Worm (Caenorhabditis elegans): Measurements from ENCODE around the gene pqn-87.

Gene pqn-87

ce11 chrII:12224916-12225406, at the start of gene pqn-87, which contains the start of gene rsr-2:
Gene pqn-87, minus strand, starts transcription at chrII:12225086.
Gene rsr-2, plus strand, starts transcription at chrII:12225356.
- no peak for TF ChIP-seq lin-13 (GFP tag; optimal IDR thresholded peaks at IDR 0.05)
- no peak for TF ChIP-seq elt-1 (tag; optimal IDR thresholded peaks at IDR 0.05)
- peak; percentile 65 for TF ChIP-seq unc-55 (GFP tag; optimal IDR thresholded peaks at IDR 0.05)
- peak; percentile 44 for TF ChIP-seq C34F6.9 (tag; optimal IDR thresholded peaks at IDR 0.05)
- TF ChIP-seq lsy-2 (tag; optimal IDR thresholded peaks at IDR 0.05), result peak in 1 of 2 experiments; percentile 55
- TF ChIP-seq nhr-129 (tag; optimal IDR thresholded peaks at IDR 0.05), result peak; percentile 23
- peak; percentile 18 for TF ChIP-seq fos-1 (tag; optimal IDR thresholded peaks at IDR 0.05)
- no peak for TF ChIP-seq gmeb-1 (tag; optimal IDR thresholded peaks at IDR 0.05)

- TF ChIP-seq lsy-2 (tag; optimal IDR thresholded peaks at IDR 0.05), result peak in 1 of 2 experiments; percentile 45
- no peak for TF ChIP-seq peb-1 (tag; optimal IDR thresholded peaks at IDR 0.05)
- peak; percentile 6 for TF ChIP-seq C34F6.9 (tag; optimal IDR thresholded peaks at IDR 0.05)
- peak; percentile 5 for TF ChIP-seq nhr-129 (tag; optimal IDR thresholded peaks at IDR 0.05)
Observed at ce11 chrII:12268857-12269256, 44.0 kb upstream of the pqn-87 start.

DNA sequence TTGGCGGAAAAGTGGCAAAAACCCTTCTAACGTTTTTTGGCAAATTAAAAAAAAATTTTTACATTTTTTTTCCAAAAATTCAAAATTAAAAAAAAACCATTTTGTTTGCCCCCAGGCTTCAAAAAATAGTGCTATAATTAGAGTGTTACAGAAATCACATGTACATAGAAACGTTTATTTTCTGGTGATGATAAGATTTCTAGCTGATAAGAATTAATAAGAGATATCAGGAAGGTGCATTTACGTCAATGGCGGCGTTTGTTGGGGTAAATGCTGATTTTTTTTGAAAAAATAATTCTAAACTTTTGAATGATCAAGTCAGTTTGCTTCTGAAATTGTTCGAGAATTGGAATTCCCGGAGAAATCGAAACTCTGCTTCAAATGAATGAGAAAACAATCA, 41.9 kb upstream of the pqn-87 start:
- TF ChIP-seq fos-1 (tag; optimal IDR thresholded peaks at IDR 0.05) (peak; percentile 37), gmeb-1 (tag; optimal IDR thresholded peaks at IDR 0.05) (no peak), unc-62 (GFP tag; optimal IDR thresholded peaks at IDR 0.05) (no peak)

DNA sequence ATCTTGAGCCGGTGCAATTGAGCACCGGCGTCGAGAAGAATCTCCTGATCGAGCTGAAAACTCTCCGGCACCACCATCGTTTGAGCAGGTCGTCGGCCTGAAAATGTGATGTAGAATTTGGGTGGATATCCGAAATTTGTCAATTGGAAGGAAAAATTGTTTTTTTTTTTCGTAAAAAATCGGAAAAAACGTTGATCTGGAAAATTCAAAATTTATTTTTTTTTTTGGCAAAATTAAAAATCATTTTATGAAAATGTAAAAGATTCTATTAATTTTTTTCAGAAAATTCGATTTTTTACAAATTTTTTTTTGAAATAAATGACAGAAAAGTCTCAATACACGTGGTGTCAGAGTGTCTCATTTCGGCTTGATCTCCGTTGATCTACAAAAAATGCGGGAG, 41.3 kb upstream of the pqn-87 start, which contains the start of gene tric-1B.1:
TSS of gene tric-1B.1 (minus strand) at position 101 of the 400 bp plus-strand sequence.
- TF ChIP-seq nhr-10 (tag; optimal IDR thresholded peaks at IDR 0.05) (no peak), sma-3 (GFP tag; optimal IDR thresholded peaks at IDR 0.05) (no peak), lsy-2 (tag; optimal IDR thresholded peaks at IDR 0.05) (no peak), mdl-1 (tag; optimal IDR thresholded peaks at IDR 0.05) (no peak), nhr-77 (tag; optimal IDR thresholded peaks at IDR 0.05) (no peak), elt-3 (tag; optimal IDR thresholded peaks at IDR 0.05) (no peak), aly-2 (tag; optimal IDR thresholded peaks at IDR 0.05) (no peak), lin-13 (GFP tag; optimal IDR thresholded peaks at IDR 0.05) (no peak), crh-2 (tag; optimal IDR thresholded peaks at IDR 0.05) (no peak), F13H6.1 (tag; optimal IDR thresholded peaks at IDR 0.05) (no peak), R02D3.7 (tag; optimal IDR thresholded peaks at IDR 0.05) (no peak), nhr-23 (tag; optimal IDR thresholded peaks at IDR 0.05) (no peak), nhr-11 (tag; optimal IDR thresholded peaks at IDR 0.05) (no peak), fos-1 (tag; optimal IDR thresholded peaks at IDR 0.05) (no peak), peb-1 (tag; optimal IDR thresholded peaks at IDR 0.05) (no peak), zag-1 (tag; optimal IDR thresholded peaks at IDR 0.05) (no peak), blmp-1 (tag; optimal IDR thresholded peaks at IDR 0.05; ENCODE audit: insufficient read depth) (no peak), unc-62 (GFP tag; optimal IDR thresholded peaks at IDR 0.05) (no peak), ztf-11 (tag; optimal IDR thresholded peaks at IDR 0.05) (no peak), nhr-237 (tag; optimal IDR thresholded peaks at IDR 0.05) (no peak)

- no peak for TF ChIP-seq blmp-1 (tag; optimal IDR thresholded peaks at IDR 0.05; ENCODE audit: insufficient read depth)
- no peak for TF ChIP-seq ztf-1 (GFP tag; conservative IDR thresholded peaks at IDR 0.05)
- no peak for TF ChIP-seq sem-4 (tag; optimal IDR thresholded peaks at IDR 0.05)
- TF ChIP-seq ama-1 (optimal IDR thresholded peaks at IDR 0.05), result no peak
- no peak for TF ChIP-seq zag-1 (tag; optimal IDR thresholded peaks at IDR 0.05)
- TF ChIP-seq crh-2 (tag; optimal IDR thresholded peaks at IDR 0.05), result no peak
- TF ChIP-seq ceh-16 (tag; optimal IDR thresholded peaks at IDR 0.05), result no peak
- TF ChIP-seq elt-1 (tag; optimal IDR thresholded peaks at IDR 0.05), result no peak
- TF ChIP-seq Y55F3AM.14 (GFP tag; optimal IDR thresholded peaks at IDR 0.05), result no peak
- TF ChIP-seq nhr-21 (tag; optimal IDR thresholded peaks at IDR 0.05), result no peak
- TF ChIP-seq lin-39 (tag; optimal IDR thresholded peaks at IDR 0.05), result no peak
- no peak for TF ChIP-seq mdl-1 (tag; optimal IDR thresholded peaks at IDR 0.05)
- no peak for TF ChIP-seq alr-1 (tag; optimal IDR thresholded peaks at IDR 0.05)
- no peak for TF ChIP-seq gmeb-1 (tag; optimal IDR thresholded peaks at IDR 0.05)
- no peak for TF ChIP-seq nhr-237 (tag; optimal IDR thresholded peaks at IDR 0.05)
- TF ChIP-seq ztf-4 (tag; optimal IDR thresholded peaks at IDR 0.05), result no peak
Observed at ce11 chrII:12264847-12265246, 40.0 kb upstream of the pqn-87 start.
